Fruit fly (Drosophila melanogaster): Measurements from ENCODE around the gene CG18764.

The CG18764 gene

dm6 chr3R:11623025-11623424, 3.7 kb upstream of the CG18764 start, which contains the start of gene CG14711 (continued):
- peak; percentile 88 for TF ChIP-seq CG4424 (GFP tag; optimal IDR thresholded peaks at IDR 0.05)
- TF ChIP-seq Max (GFP tag; optimal IDR thresholded peaks at IDR 0.05) = peak; percentile 87
- peak; percentile 93 for TF ChIP-seq CG12391 (tag; optimal IDR thresholded peaks at IDR 0.05)
- TF ChIP-seq shn (GFP tag; optimal IDR thresholded peaks at IDR 0.05) = peak; percentile 36
- peak; percentile 79 for TF ChIP-seq vfl (GFP tag; optimal IDR thresholded peaks at IDR 0.05)
- peak; percentile 51 for TF ChIP-seq Taf1 (GFP tag; IDR thresholded peaks at IDR 0.05)
- TF ChIP-seq CG7271 (tag; optimal IDR thresholded peaks at IDR 0.05) = peak; percentile 59
- no peak for TF ChIP-seq abd-A (tag; optimal IDR thresholded peaks at IDR 0.05)
- peak; percentile 66 for TF ChIP-seq ewg (GFP tag; optimal IDR thresholded peaks at IDR 0.05)
- TF ChIP-seq CG13775 (GFP tag; optimal IDR thresholded peaks at IDR 0.05) = peak; percentile 92
- peak; percentile 77; the same call in 2 of the 3 replicates for TF ChIP-seq hb (GFP tag; IDR thresholded peaks at IDR 0.05; ENCODE audit: partially characterized antibody)
- TF ChIP-seq CG10959 (GFP tag; IDR thresholded peaks at IDR 0.05) = peak; percentile 73
- TF ChIP-seq zen (tag; optimal IDR thresholded peaks at IDR 0.05) = peak; percentile 84
- peak; percentile 49 for TF ChIP-seq Myb (GFP tag; optimal IDR thresholded peaks at IDR 0.05)
- TF ChIP-seq CG4854 (GFP tag; optimal IDR thresholded peaks at IDR 0.05) = peak; percentile 65
- no peak for TF ChIP-seq CG14965 (GFP tag; optimal IDR thresholded peaks at IDR 0.05; ENCODE audit: borderline replicate concordance)
- peak; percentile 83 for TF ChIP-seq ara (GFP tag; IDR thresholded peaks at IDR 0.05)
- peak; percentile 66 for TF ChIP-seq trh (GFP tag; optimal IDR thresholded peaks at IDR 0.05)
- TF ChIP-seq ken (GFP tag; IDR thresholded peaks at IDR 0.05) = peak; percentile 65; the same call in 1 of the 3 replicates
- TF ChIP-seq CG10209 (GFP tag; optimal IDR thresholded peaks at IDR 0.05) = peak; percentile 75
- no peak for TF ChIP-seq CG7839 (tag; optimal IDR thresholded peaks at IDR 0.05)
- peak; percentile 62 for TF ChIP-seq CG3407 (GFP tag; optimal IDR thresholded peaks at IDR 0.05)
- TF ChIP-seq CG1647 (GFP tag; optimal IDR thresholded peaks at IDR 0.05) = peak; percentile 67
- peak; percentile 81 for TF ChIP-seq CG7372 (GFP tag; IDR thresholded peaks at IDR 0.05)
- TF ChIP-seq CG11560 (tag; IDR thresholded peaks at IDR 0.05) = peak; percentile 75
- TF ChIP-seq CkIIα-i1 (GFP tag; IDR thresholded peaks at IDR 0.05) = no peak
- peak; percentile 69 for TF ChIP-seq CG31224 (GFP tag; IDR thresholded peaks at IDR 0.05)
- TF ChIP-seq seq (GFP tag; IDR thresholded peaks at IDR 0.05) = peak; percentile 76
- no peak for TF ChIP-seq sr (GFP tag; IDR thresholded peaks at IDR 0.05)
- peak; percentile 86 for TF ChIP-seq H2.0 (GFP tag; IDR thresholded peaks at IDR 0.05)
- no peak for TF ChIP-seq Vsx1 (GFP tag; optimal IDR thresholded peaks at IDR 0.05)
- peak; percentile 86 for TF ChIP-seq Spps (tag; optimal IDR thresholded peaks at IDR 0.05)
- no peak for TF ChIP-seq h (optimal IDR thresholded peaks at IDR 0.05)
- peak; percentile 75 for TF ChIP-seq Fer2 (tag; optimal IDR thresholded peaks at IDR 0.05)
- peak; percentile 64 for TF ChIP-seq CG8290 (GFP tag; optimal IDR thresholded peaks at IDR 0.05)
- TF ChIP-seq CG8290 (tag; optimal IDR thresholded peaks at IDR 0.05) = peak in 1 of 2 experiments; percentile 76
- TF ChIP-seq CG14014 (GFP tag; IDR thresholded peaks at IDR 0.05) = peak; percentile 88
- peak; percentile 74 for TF ChIP-seq kay (GFP tag; optimal IDR thresholded peaks at IDR 0.05)
- TF ChIP-seq CG8765 (GFP tag; IDR thresholded peaks at IDR 0.05) = peak; percentile 64; the same call in 1 of the 2 replicates
- peak; percentile 78 for TF ChIP-seq CG2889 (GFP tag; IDR thresholded peaks at IDR 0.05)
- peak; percentile 91 for TF ChIP-seq CoRest (tag; optimal IDR thresholded peaks at IDR 0.05)
- no peak for TF ChIP-seq Jarid2 (GFP tag; optimal IDR thresholded peaks at IDR 0.05)
- peak; percentile 49 for TF ChIP-seq nom (GFP tag; optimal IDR thresholded peaks at IDR 0.05)
- TF ChIP-seq CG16813 (GFP tag; IDR thresholded peaks at IDR 0.05; ENCODE audit: partially characterized antibody) = peak; percentile 79
- peak; percentile 58 for TF ChIP-seq jumu (GFP tag; optimal IDR thresholded peaks at IDR 0.05)
- TF ChIP-seq NC2β (GFP tag; optimal IDR thresholded peaks at IDR 0.05) = peak; percentile 50
- TF ChIP-seq CG43689 (GFP tag; IDR thresholded peaks at IDR 0.05) = peak; percentile 51
- TF ChIP-seq run (tag; optimal IDR thresholded peaks at IDR 0.05) = no peak
- TF ChIP-seq Dbx (GFP tag; IDR thresholded peaks at IDR 0.05) = peak; percentile 85
- peak; percentile 86 for TF ChIP-seq trem (tag; optimal IDR thresholded peaks at IDR 0.05)
- TF ChIP-seq Lpt (GFP tag; optimal IDR thresholded peaks at IDR 0.05) = no peak
- no peak for TF ChIP-seq jigr1 (GFP tag; IDR thresholded peaks at IDR 0.05)
